Fruit fly (Drosophila melanogaster) whole organism, embryonic: ENCODE data around the gene CG31104.

Source experiments
- CG12236 ChIP-seq: fragments of 200-800 bp; sonication (Bioruptor generic); optimal IDR thresholded peaks from 2 replicates; lab custom pipeline; 2016; ENCODE audit warnings: missing biosample characterization, missing genetic modification characterization
- CG32532 ChIP-seq: fragments of 200-800 bp; sonication (Bioruptor generic); IDR thresholded peaks from 2 replicates; pipeline ENCODE4 v1.3.6; 2022; ENCODE audit warnings: missing biosample characterization, missing genetic modification characterization
- CG43689 ChIP-seq: fragments of 200-800 bp; sonication (Bioruptor generic); IDR thresholded peaks from 2 replicates; pipeline ENCODE4 v1.3.6; 2022; ENCODE audit warnings: missing biosample characterization, missing genetic modification characterization
- CG7963 ChIP-seq: fragments of 200-800 bp; sonication (Bioruptor generic); IDR thresholded peaks from 3 replicates; pipeline ENCODE4 v1.3.6; 2022; ENCODE audit warnings: missing biosample characterization, missing genetic modification characterization; ENCODE audit not compliant: partially characterized antibody
- Dad ChIP-seq: fragments of 200-800 bp; sonication (Bioruptor generic); optimal IDR thresholded peaks from 3 replicates; lab custom pipeline; 2016; ENCODE audit warnings: missing biosample characterization, missing genetic modification characterization
- MESR4 ChIP-seq: fragments of 200-800 bp; sonication (Bioruptor generic); optimal IDR thresholded peaks from 2 replicates; lab custom pipeline; 2018; ENCODE audit warnings: missing biosample characterization, mild to moderate bottlenecking, missing genetic modification characterization, moderate library complexity
- jing ChIP-seq: fragments of 200-800 bp; sonication (Bioruptor generic); optimal IDR thresholded peaks from 2 replicates; lab custom pipeline; 2018; ENCODE audit warnings: missing biosample characterization, mild to moderate bottlenecking, missing genetic modification characterization
- ranshi ChIP-seq: fragments of 200-800 bp; sonication (Bioruptor generic); IDR thresholded peaks from 2 replicates; pipeline ENCODE4 v1.3.6; 2022; ENCODE audit warnings: missing biosample characterization, missing genetic modification characterization

- no peak for TF ChIP-seq CG7963
- TF ChIP-seq Dad (GFP tag; lab: Kevin White, UChicago): no peak
- TF ChIP-seq MESR4 (GFP tag; lab: Kevin White, UChicago): no peak
- no peak for TF ChIP-seq CG12236 (GFP tag; lab: Kevin White, UChicago)
- TF ChIP-seq CG32532: no peak
- no peak for TF ChIP-seq ranshi (GFP tag; lab: Robert Waterston, UW)
- TF ChIP-seq CG43689 (GFP tag; lab: Robert Waterston, UW): no peak
- no peak for TF ChIP-seq jing (GFP tag; lab: Kevin White, UChicago)
Measured at dm6 chr3R:25305822-25306544, 20.7 kb downstream of the CG31104 start.
